Fruit fly (Drosophila melanogaster) whole organism, prepupa: Measurements from ENCODE around the gene CG7246.

Source experiments
- CG10631 ChIP-seq: fragments of 200-800 bp; sonication (Bioruptor generic); optimal IDR thresholded peaks from 2 replicates; lab custom pipeline; 2016; ENCODE audit warnings: missing biosample characterization, missing genetic modification characterization
- CG10669 ChIP-seq: fragments of 200-800 bp; sonication (Bioruptor generic); optimal IDR thresholded peaks from 3 replicates; lab custom pipeline; 2018; ENCODE audit warnings: missing biosample characterization, mild to moderate bottlenecking, missing genetic modification characterization, moderate library complexity
- CG11294 ChIP-seq: fragments of 200-800 bp; sonication (Bioruptor generic); IDR thresholded peaks from 2 replicates; pipeline ENCODE4 v1.3.6; 2022; ENCODE audit warnings: missing biosample characterization, missing genetic modification characterization
- CG11762 ChIP-seq: fragments of 200-800 bp; sonication (Bioruptor generic); optimal IDR thresholded peaks from 3 replicates; lab custom pipeline; 2016; ENCODE audit warnings: missing biosample characterization, missing genetic modification characterization; ENCODE audit not compliant: insufficient read depth
- CG15336 ChIP-seq: fragments of 200-800 bp; sonication (Bioruptor generic); IDR thresholded peaks from 2 replicates; pipeline ENCODE4 v1.3.6; 2022; ENCODE audit warnings: missing biosample characterization, missing genetic modification characterization
- CG1621 ChIP-seq: fragments of 200-800 bp; sonication (Bioruptor generic); optimal IDR thresholded peaks from 3 replicates; lab custom pipeline; 2018; ENCODE audit warnings: missing biosample characterization, mild to moderate bottlenecking, missing genetic modification characterization
- CG16779 ChIP-seq: fragments of 200-800 bp; sonication (Bioruptor generic); optimal IDR thresholded peaks from 3 replicates; lab custom pipeline; 2017; ENCODE audit warnings: missing biosample characterization, mild to moderate bottlenecking, missing genetic modification characterization
- CG3032 ChIP-seq: fragments of 200-800 bp; optimal IDR thresholded peaks from 2 replicates; lab custom pipeline; 2019; ENCODE audit warnings: missing biosample characterization, mild to moderate bottlenecking, missing genetic modification characterization, moderate library complexity
- CG31627 ChIP-seq: fragments of 200-800 bp; sonication (Bioruptor generic); optimal IDR thresholded peaks from 3 replicates; lab custom pipeline; 2016; ENCODE audit warnings: missing biosample characterization, missing genetic modification characterization
- CG32006 ChIP-seq: fragments of 200-800 bp; sonication (Bioruptor generic); optimal IDR thresholded peaks from 3 replicates; lab custom pipeline; 2017; ENCODE audit warnings: missing biosample characterization, mild to moderate bottlenecking, missing genetic modification characterization
- CG34406 ChIP-seq: fragments of 200-800 bp; sonication (Bioruptor generic); optimal IDR thresholded peaks from 3 replicates; lab custom pipeline; 2016; ENCODE audit warnings: missing biosample characterization, missing genetic modification characterization
- CG3919 ChIP-seq: fragments of 200-800 bp; sonication (Bioruptor generic); optimal IDR thresholded peaks from 3 replicates; lab custom pipeline; 2016; ENCODE audit warnings: missing biosample characterization, missing genetic modification characterization
- CG6276 ChIP-seq: fragments of 200-800 bp; sonication (Bioruptor generic); optimal IDR thresholded peaks from 2 replicates; lab custom pipeline; 2017; ENCODE audit warnings: missing biosample characterization, mild to moderate bottlenecking, missing genetic modification characterization
- CG6792 ChIP-seq: fragments of 200-800 bp; sonication (Bioruptor generic); optimal IDR thresholded peaks from 3 replicates; lab custom pipeline; 2016; ENCODE audit warnings: missing biosample characterization, missing genetic modification characterization
- CG6808 ChIP-seq: fragments of 200-800 bp; sonication (Bioruptor generic); optimal IDR thresholded peaks from 3 replicates; lab custom pipeline; 2017; ENCODE audit warnings: missing biosample characterization, missing genetic modification characterization, mild to moderate bottlenecking, moderate library complexity, missing genetic modification reagents
- CG6854 ChIP-seq: fragments of 200-800 bp; sonication (Bioruptor generic); optimal IDR thresholded peaks from 2 replicates; lab custom pipeline; 2017; ENCODE audit warnings: missing biosample characterization, mild to moderate bottlenecking, missing genetic modification characterization
- CG7368 ChIP-seq: fragments of 200-800 bp; sonication (Bioruptor generic); optimal IDR thresholded peaks from 3 replicates; lab custom pipeline; 2016; ENCODE audit warnings: missing biosample characterization, missing genetic modification characterization
- CG8119 ChIP-seq: fragments of 200-800 bp; sonication (Bioruptor generic); IDR thresholded peaks from 3 replicates; pipeline ENCODE4 v1.3.6; 2022; ENCODE audit warnings: missing biosample characterization, missing genetic modification characterization
- CG8319 ChIP-seq: fragments of 200-800 bp; sonication (Bioruptor generic); optimal IDR thresholded peaks from 3 replicates; lab custom pipeline; 2016; ENCODE audit warnings: missing biosample characterization, missing genetic modification characterization
- CG9139 ChIP-seq: fragments of 200-800 bp; sonication (Bioruptor generic); optimal IDR thresholded peaks from 3 replicates; lab custom pipeline; 2017; ENCODE audit warnings: missing biosample characterization, mild to moderate bottlenecking, missing genetic modification characterization
- Eip78C ChIP-seq: fragments of 200-800 bp; sonication (Bioruptor generic); peaks from one replicate; lab custom pipeline; 2016; ENCODE audit warnings: missing biosample characterization, missing genetic modification characterization
- Eip93F ChIP-seq: fragments of 200-800 bp; sonication (Bioruptor generic); optimal IDR thresholded peaks from 2 replicates; lab custom pipeline; 2016; ENCODE audit warnings: missing biosample characterization, mild to moderate bottlenecking, missing genetic modification characterization
- Ets21C ChIP-seq: fragments of 200-800 bp; sonication (Bioruptor generic); optimal IDR thresholded peaks from 3 replicates; lab custom pipeline; 2016; ENCODE audit warnings: missing biosample characterization, missing genetic modification characterization
- Ets96B ChIP-seq: fragments of 200-800 bp; optimal IDR thresholded peaks from 2 replicates; lab custom pipeline; 2019; ENCODE audit warnings: missing biosample characterization, mild to moderate bottlenecking, missing genetic modification characterization, moderate library complexity
- Gug ChIP-seq: fragments of 200-800 bp; sonication (Bioruptor generic); IDR thresholded peaks from 2 replicates; pipeline ENCODE4 v1.3.6; 2022; ENCODE audit warnings: missing biosample characterization, missing genetic modification characterization
- Hr38 ChIP-seq: sonication (Bioruptor generic); optimal IDR thresholded peaks from 2 replicates; lab custom pipeline; 2016; ENCODE audit warnings: missing biosample characterization, missing genetic modification characterization
- Lpt ChIP-seq: fragments of 200-800 bp; sonication (Bioruptor generic); optimal IDR thresholded peaks from 3 replicates; lab custom pipeline; 2016; ENCODE audit warnings: missing biosample characterization, missing genetic modification characterization
- Met ChIP-seq: fragments of 200-800 bp; sonication (Bioruptor generic); optimal IDR thresholded peaks from 3 replicates; lab custom pipeline; 2016; ENCODE audit warnings: missing biosample characterization, missing genetic modification characterization
- OdsH ChIP-seq: fragments of 200-800 bp; sonication (Bioruptor generic); optimal IDR thresholded peaks from 3 replicates; lab custom pipeline; 2016; ENCODE audit warnings: missing biosample characterization, missing genetic modification characterization
- Sox102F ChIP-seq: fragments of 200-800 bp; sonication (Bioruptor generic); optimal IDR thresholded peaks from 2 replicates; lab custom pipeline; 2016; ENCODE audit warnings: missing biosample characterization, mild to moderate bottlenecking, missing genetic modification characterization
- Sox14 ChIP-seq: fragments of 200-800 bp; sonication (Bioruptor generic); optimal IDR thresholded peaks from 3 replicates; lab custom pipeline; 2016; ENCODE audit warnings: missing biosample characterization, missing genetic modification characterization
- Sox15 ChIP-seq: fragments of 200-800 bp; sonication (Bioruptor generic); optimal IDR thresholded peaks from 3 replicates; lab custom pipeline; 2016; ENCODE audit warnings: missing biosample characterization, missing genetic modification characterization
- acj6 ChIP-seq: fragments of 200-800 bp; sonication (Bioruptor generic); optimal IDR thresholded peaks from 3 replicates; lab custom pipeline; 2016; ENCODE audit warnings: missing biosample characterization, missing genetic modification characterization
- cyc ChIP-seq: fragments of 200-800 bp; sonication (Bioruptor generic); optimal IDR thresholded peaks from 3 replicates; lab custom pipeline; 2016; ENCODE audit warnings: missing biosample characterization, missing genetic modification characterization
- dac ChIP-seq: fragments of 200-800 bp; sonication (Bioruptor generic); optimal IDR thresholded peaks from 2 replicates; lab custom pipeline; 2017; ENCODE audit warnings: missing biosample characterization, mild to moderate bottlenecking, missing genetic modification characterization
- eg ChIP-seq: fragments of 200-800 bp; sonication (Bioruptor generic); IDR thresholded peaks from 3 replicates; pipeline ENCODE4 v1.3.6; 2022; ENCODE audit warnings: missing biosample characterization, missing genetic modification characterization
- fd85E ChIP-seq: fragments of 200-800 bp; sonication (Bioruptor generic); optimal IDR thresholded peaks from 3 replicates; lab custom pipeline; 2016; ENCODE audit warnings: missing biosample characterization, missing genetic modification characterization
- fkh ChIP-seq: fragments of 200-800 bp; sonication (Bioruptor generic); optimal IDR thresholded peaks from 3 replicates; lab custom pipeline; 2017; ENCODE audit warnings: missing biosample characterization, mild to moderate bottlenecking, missing genetic modification characterization, moderate library complexity
- lz ChIP-seq: fragments of 200-800 bp; sonication (Bioruptor generic); optimal IDR thresholded peaks from 3 replicates; lab custom pipeline; 2016; ENCODE audit warnings: missing biosample characterization, missing genetic modification characterization
- net ChIP-seq: fragments of 200-800 bp; sonication (Bioruptor generic); optimal IDR thresholded peaks from 3 replicates; lab custom pipeline; 2016; ENCODE audit warnings: missing biosample characterization, missing genetic modification characterization
- salr ChIP-seq, 2 experiments: fragments of 200-800 bp; sonication (Bioruptor generic); optimal IDR thresholded peaks; 3 replicates each; lab custom pipeline; 2016 to 2018; ENCODE audit warnings: missing biosample characterization in 2 of 2, missing genetic modification characterization in 2 of 2, mild to moderate bottlenecking in 1 of 2
- spab ChIP-seq: fragments of 200-800 bp; sonication (Bioruptor generic); optimal IDR thresholded peaks from 2 replicates; lab custom pipeline; 2017; ENCODE audit warnings: missing biosample characterization, mild to moderate bottlenecking, missing genetic modification characterization, missing genetic modification reagents
- ss ChIP-seq, 2 experiments: fragments of 200-800 bp; sonication (Bioruptor generic); optimal IDR thresholded peaks; 2 replicates in 1 of 2; 3 replicates in 1 of 2; lab custom pipeline; 2017 to 2018; ENCODE audit warnings: mild to moderate bottlenecking in 2 of 2, missing biosample characterization in 2 of 2, missing genetic modification characterization in 2 of 2, moderate library complexity in 1 of 2
- svp ChIP-seq: fragments of 200-800 bp; sonication (Bioruptor generic); peaks from one replicate; lab custom pipeline; 2016; ENCODE audit warnings: missing biosample characterization, missing genetic modification characterization
- topi ChIP-seq: fragments of 200-800 bp; sonication (Bioruptor generic); optimal IDR thresholded peaks from 3 replicates; lab custom pipeline; 2016; ENCODE audit warnings: missing biosample characterization, missing genetic modification characterization
- vri ChIP-seq: fragments of 200-800 bp; sonication (Bioruptor generic); optimal IDR thresholded peaks from 3 replicates; lab custom pipeline; 2016; ENCODE audit warnings: missing biosample characterization, mild to moderate bottlenecking, missing genetic modification characterization

Gene CG7246

dm6 chrX:9068822-9069221 lies 12.0 kb downstream of the CG7246 start (continued):
- TF ChIP-seq Ets21C (no peak), fkh (GFP tag; lab: Kevin White, UChicago) (no peak), CG10631 (GFP tag; lab: Kevin White, UChicago) (peak; percentile 52), CG6854 (GFP tag; lab: Kevin White, UChicago) (no peak), vri (GFP tag; lab: Kevin White, UChicago) (no peak), Sox15 (GFP tag; lab: Kevin White, UChicago) (no peak), CG32006 (GFP tag; lab: Kevin White, UChicago) (peak; percentile 74), CG7368 (GFP tag; lab: Kevin White, UChicago) (peak; percentile 49), topi (GFP tag; lab: Kevin White, UChicago) (peak; percentile 19), CG34406 (GFP tag; lab: Kevin White, UChicago) (peak; percentile 4), CG9139 (GFP tag; lab: Kevin White, UChicago) (peak; percentile 61), OdsH (peak; percentile 62), svp (GFP tag; lab: Kevin White, UChicago) (peak; percentile 68), CG8319 (GFP tag; lab: Kevin White, UChicago) (no peak), CG3919 (GFP tag; lab: Kevin White, UChicago) (peak; percentile 51), lz (GFP tag; lab: Kevin White, UChicago) (peak; percentile 5), eg (GFP tag; lab: Robert Waterston, UW) (peak; percentile 85), acj6 (peak; percentile 34), dac (GFP tag; lab: Kevin White, UChicago) (peak; percentile 32), CG6276 (GFP tag; lab: Kevin White, UChicago) (peak; percentile 54), CG8119 (GFP tag; lab: Robert Waterston, UW) (peak; percentile 56; the same call in 1 of the 3 replicates), Gug (GFP tag; lab: Robert Waterston, UW) (peak; percentile 55), CG11762 (GFP tag; lab: Kevin White, UChicago) (peak; percentile 6)

DNA sequence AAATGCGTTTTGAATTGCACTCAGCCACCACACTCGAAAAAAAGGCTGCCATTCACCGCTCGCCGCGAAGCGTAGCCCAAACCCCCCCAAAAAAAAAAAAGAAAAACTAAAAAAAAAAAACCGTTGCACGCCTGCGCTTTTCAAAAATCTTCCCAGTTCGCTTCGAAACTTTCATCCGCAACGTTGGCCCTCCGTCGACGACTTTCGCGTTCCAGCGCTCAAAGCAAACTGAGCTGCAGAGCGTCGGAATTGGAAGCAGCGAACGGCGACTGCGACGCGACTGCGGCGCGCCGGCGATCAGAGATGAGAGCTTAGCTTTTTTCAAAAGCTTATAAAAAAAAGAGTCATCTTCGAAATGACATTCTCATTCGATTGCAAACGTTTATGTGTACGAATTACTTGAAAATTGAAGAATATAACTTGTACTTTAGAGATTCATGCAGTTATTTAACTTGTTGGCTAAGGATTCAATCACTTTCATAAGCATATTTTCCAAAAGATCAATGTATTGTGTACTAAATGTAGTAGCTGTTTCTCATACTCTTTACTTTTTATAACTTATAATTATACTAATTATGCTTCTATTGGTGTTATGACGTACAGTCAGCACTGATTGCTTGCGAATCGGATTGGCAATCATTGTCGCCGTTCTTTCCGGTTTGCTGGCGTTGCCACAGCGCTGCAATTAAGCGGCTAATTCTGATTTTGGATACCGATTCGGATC lies 12.9 kb downstream of the CG7246 start, which contains the start of gene CG15365:
TSS of gene CG15365 (minus strand) at position 230 of the 724 bp plus-strand sequence.
- peak; percentile 52 for TF ChIP-seq Sox102F (GFP tag; lab: Kevin White, UChicago)
- TF ChIP-seq lz (GFP tag; lab: Kevin White, UChicago): peak; percentile 30
- no peak for TF ChIP-seq fkh (GFP tag; lab: Kevin White, UChicago)
- no peak for TF ChIP-seq CG16779 (tag; lab: Kevin White, UChicago)
- peak; percentile 20 for TF ChIP-seq CG10631 (GFP tag; lab: Kevin White, UChicago)
- TF ChIP-seq cyc: no peak
- TF ChIP-seq Met: peak; percentile 41
- TF ChIP-seq dac (GFP tag; lab: Kevin White, UChicago): peak; percentile 32
- peak; percentile 34 for TF ChIP-seq topi (GFP tag; lab: Kevin White, UChicago)
- TF ChIP-seq Sox15 (GFP tag; lab: Kevin White, UChicago): peak; percentile 1
- no peak; the same call in 2 of the 3 replicates for TF ChIP-seq CG8119 (GFP tag; lab: Robert Waterston, UW)
- TF ChIP-seq ss (GFP tag; optimal IDR thresholded peaks at IDR 0.05; lab: Kevin White, UChicago): no peak
- TF ChIP-seq CG15336 (GFP tag; lab: Robert Waterston, UW): peak; percentile 39; the same call in 1 of the 2 replicates
- no peak for TF ChIP-seq net (GFP tag; lab: Kevin White, UChicago)
- TF ChIP-seq Sox14: no peak
- TF ChIP-seq spab: no peak
- no peak for TF ChIP-seq Ets96B (tag; lab: Kevin White, UChicago)
- no peak for TF ChIP-seq CG7368 (GFP tag; lab: Kevin White, UChicago)
- TF ChIP-seq CG11294 (GFP tag; lab: Robert Waterston, UW): no peak
- TF ChIP-seq fd85E (GFP tag; lab: Kevin White, UChicago): no peak
- TF ChIP-seq Hr38 (GFP tag; lab: Kevin White, UChicago): no peak
- TF ChIP-seq CG3919 (GFP tag; lab: Kevin White, UChicago): peak; percentile 7
- TF ChIP-seq Eip93F (GFP tag; lab: Kevin White, UChicago): no peak
- TF ChIP-seq CG6276 (GFP tag; lab: Kevin White, UChicago): no peak
- peak; percentile 45 for TF ChIP-seq CG31627 (GFP tag; lab: Kevin White, UChicago)
- TF ChIP-seq CG6808 (GFP tag; lab: Kevin White, UChicago): no peak
- no peak for TF ChIP-seq CG34406 (GFP tag; lab: Kevin White, UChicago)
- TF ChIP-seq CG32006 (GFP tag; lab: Kevin White, UChicago): peak; percentile 47
- TF ChIP-seq acj6: peak; percentile 38
- peak; percentile 29 for TF ChIP-seq CG3032 (tag; lab: Kevin White, UChicago)
- TF ChIP-seq CG9139 (GFP tag; lab: Kevin White, UChicago): no peak
- TF ChIP-seq salr (GFP tag; optimal IDR thresholded peaks at IDR 0.05; lab: Kevin White, UChicago): peak; percentile 9 to 16
- peak; percentile 43; the same call in 2 of the 3 replicates for TF ChIP-seq eg (GFP tag; lab: Robert Waterston, UW)
- TF ChIP-seq Lpt: no peak
- TF ChIP-seq CG6792: peak; percentile 40
- no peak for TF ChIP-seq CG1621 (tag; lab: Kevin White, UChicago)
- TF ChIP-seq Ets21C: peak; percentile 7
- no peak for TF ChIP-seq CG10669
- TF ChIP-seq Eip78C: peak; percentile 79
